Worm (Caenorhabditis elegans): ENCODE data around the gene F07G11.3.

Gene F07G11.3

DNA sequence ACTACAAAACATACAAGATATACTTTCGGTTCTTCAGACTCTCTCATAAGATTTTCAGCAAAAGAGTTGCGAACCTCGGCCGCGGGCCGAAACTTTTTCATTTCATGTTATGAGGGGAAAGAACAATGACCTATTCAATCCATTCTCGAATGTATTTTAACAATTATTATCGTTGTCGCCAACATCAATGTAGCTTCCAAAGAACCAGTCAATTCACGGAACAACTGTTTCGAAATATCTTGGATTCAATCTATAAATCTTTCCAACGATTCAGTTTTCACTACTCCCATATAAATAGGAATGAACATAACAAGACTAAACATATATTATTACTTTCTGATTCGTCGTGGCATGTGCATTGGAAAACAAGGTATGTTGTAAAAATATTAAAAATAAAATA is 8.5 kb downstream of the F07G11.3 start, which contains the start of gene F07G11.1:
F07G11.1 (plus strand) TSS at position 301 of the 400 bp plus-strand sequence.
- TF ChIP-seq ama-1 (optimal IDR thresholded peaks at IDR 0.05) = no peak
- TF ChIP-seq pqm-1 (tag; optimal IDR thresholded peaks at IDR 0.05) = no peak
- no peak for TF ChIP-seq efl-1 (optimal IDR thresholded peaks at IDR 0.05)
- TF ChIP-seq efl-1 (GFP tag; optimal IDR thresholded peaks at IDR 0.05 in 1 of 2) = peak in 1 of 2 experiments; percentile 28

- TF ChIP-seq nhr-20 (tag; optimal IDR thresholded peaks at IDR 0.05) = no peak
- TF ChIP-seq ztf-11 (tag; optimal IDR thresholded peaks at IDR 0.05) = no peak
- no peak for TF ChIP-seq pqm-1 (tag; optimal IDR thresholded peaks at IDR 0.05)
- no peak for TF ChIP-seq fkh-8 (tag; optimal IDR thresholded peaks at IDR 0.05)
- TF ChIP-seq zag-1 (tag; optimal IDR thresholded peaks at IDR 0.05) = no peak
- TF ChIP-seq efl-3 (GFP tag; optimal IDR thresholded peaks at IDR 0.05) = no peak
- no peak for TF ChIP-seq elt-2 (tag; optimal IDR thresholded peaks at IDR 0.05)
- no peak for TF ChIP-seq lin-35 (GFP tag; optimal IDR thresholded peaks at IDR 0.05)
- TF ChIP-seq egl-13 (tag; optimal IDR thresholded peaks at IDR 0.05) = no peak
- no peak for TF ChIP-seq dsc-1 (tag; optimal IDR thresholded peaks at IDR 0.05)
- TF ChIP-seq unc-98 (GFP tag; IDR thresholded peaks at IDR 0.05) = no peak
- no peak for TF ChIP-seq C16A3.4 (tag; optimal IDR thresholded peaks at IDR 0.05)
- TF ChIP-seq aha-1 (tag; optimal IDR thresholded peaks at IDR 0.05) = no peak
- TF ChIP-seq pax-3 (tag; optimal IDR thresholded peaks at IDR 0.05) = no peak
- TF ChIP-seq blmp-1 (tag; optimal IDR thresholded peaks at IDR 0.05) = no peak
- TF ChIP-seq lin-13 (GFP tag; optimal IDR thresholded peaks at IDR 0.05) = no peak
- TF ChIP-seq egl-27 (tag; optimal IDR thresholded peaks at IDR 0.05) = no peak
- no peak for TF ChIP-seq nhr-85 (tag)
- no peak for TF ChIP-seq aly-2 (tag; optimal IDR thresholded peaks at IDR 0.05)
These were observed 14.7 kb downstream of the F07G11.3 start, which contains the start of gene srx-6 for ce11 chrV:7313233-7313632. Gene srx-6, minus strand, starts transcription at chrV:7313333.

- TF ChIP-seq lin-15B (tag; optimal IDR thresholded peaks at IDR 0.05) (no peak), efl-1 (optimal IDR thresholded peaks at IDR 0.05) (no peak), efl-1 (GFP tag; optimal IDR thresholded peaks at IDR 0.05 in 1 of 2) (peak in 1 of 2 experiments; percentile 17)
These were observed 22.3 kb downstream of the F07G11.3 start, which contains the start of gene lmd-4 for ce11 chrV:7320909-7321308. Gene lmd-4, minus strand, starts transcription at chrV:7321009.

DNA sequence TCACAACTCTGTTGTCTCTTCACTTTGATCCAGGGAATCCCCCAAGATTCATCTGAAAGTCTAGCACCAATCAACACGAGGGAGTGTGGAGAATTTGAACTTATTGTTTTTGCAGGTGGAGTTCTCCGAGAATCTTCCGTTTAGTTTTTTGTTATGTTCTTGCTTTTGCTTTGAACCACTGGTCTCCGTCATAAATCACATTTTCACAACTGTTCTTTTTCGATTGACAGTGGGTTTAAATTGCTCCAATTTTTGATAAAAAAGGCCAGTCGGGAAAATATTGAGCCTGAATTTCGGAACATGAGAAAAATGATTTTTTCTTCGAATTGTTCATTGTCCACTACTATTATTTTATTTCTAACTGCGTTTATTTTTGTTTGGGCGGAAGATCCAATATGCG is 23.4 kb downstream of the F07G11.3 start, which contains the start of gene F10G2.10:
F10G2.10 (plus strand) TSS at position 301 of the 400 bp plus-strand sequence.
- TF ChIP-seq irx-1 (tag; optimal IDR thresholded peaks at IDR 0.05) = no peak
- no peak for TF ChIP-seq hpl-2 (GFP tag; optimal IDR thresholded peaks at IDR 0.05)
- TF ChIP-seq C04F5.9 (tag; optimal IDR thresholded peaks at IDR 0.05) = no peak
- no peak for TF ChIP-seq rnt-1 (tag; optimal IDR thresholded peaks at IDR 0.05)

DNA sequence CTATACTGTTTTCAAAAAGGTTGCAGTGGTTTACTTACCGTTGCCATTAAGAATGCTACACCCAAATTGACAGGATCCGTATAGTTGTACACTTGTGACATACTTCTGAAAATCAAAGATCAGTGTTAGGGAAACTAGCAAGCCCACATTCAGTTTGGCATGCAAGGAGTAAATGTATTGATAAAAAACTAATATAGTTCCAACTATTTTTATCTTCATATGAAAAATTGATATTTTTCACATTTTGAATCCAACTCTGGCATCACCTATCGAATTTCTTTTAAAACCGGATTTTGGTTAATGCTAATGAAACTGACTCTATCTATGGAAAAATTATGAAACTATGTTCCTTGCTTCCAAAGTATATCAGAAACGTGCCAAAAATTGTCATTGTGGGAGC is 26.7 kb downstream of the F07G11.3 start, which contains the start of gene srx-92:
srx-92 (minus strand) TSS at position 101 of the 400 bp plus-strand sequence.
- TF ChIP-seq nhr-11 (tag; optimal IDR thresholded peaks at IDR 0.05) = no peak
- no peak for TF ChIP-seq skn-1 (tag; optimal IDR thresholded peaks at IDR 0.05)
- no peak for TF ChIP-seq elt-3 (tag; optimal IDR thresholded peaks at IDR 0.05)
- TF ChIP-seq lin-35 (GFP tag; optimal IDR thresholded peaks at IDR 0.05) = no peak
- TF ChIP-seq ceh-8 (GFP tag; optimal IDR thresholded peaks at IDR 0.05) = no peak
- TF ChIP-seq egl-13 (tag; optimal IDR thresholded peaks at IDR 0.05) = no peak
- TF ChIP-seq nhr-12 (tag; optimal IDR thresholded peaks at IDR 0.05) = no peak
- no peak for TF ChIP-seq nhr-90 (tag; optimal IDR thresholded peaks at IDR 0.05; ENCODE audit: poor library complexity)
- TF ChIP-seq nhr-47 (tag; optimal IDR thresholded peaks at IDR 0.05) = no peak
- no peak for TF ChIP-seq unc-98 (GFP tag; IDR thresholded peaks at IDR 0.05)

DNA sequence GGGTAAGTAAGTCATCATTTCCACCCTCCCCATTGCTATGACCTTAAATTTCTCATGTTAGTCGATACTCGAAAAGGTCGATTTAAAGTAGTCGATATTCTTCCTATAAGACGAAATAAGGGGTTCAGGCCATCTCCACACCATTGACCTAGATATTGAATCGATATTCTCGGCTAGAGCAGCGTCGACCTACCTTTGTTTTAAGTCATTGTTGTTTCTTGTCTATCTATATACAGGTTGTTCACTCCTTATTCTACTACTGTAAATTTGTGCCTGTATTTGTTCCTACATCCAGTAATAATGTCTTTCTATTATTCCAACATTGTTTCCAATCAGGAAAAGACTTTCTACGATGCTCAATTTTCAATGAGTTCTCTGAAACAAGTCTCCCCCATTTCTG is 28.4 kb downstream of the F07G11.3 start, which contains the start of gene F10G2.4:
F10G2.4 (plus strand) TSS at position 301 of the 400 bp plus-strand sequence.
- TF ChIP-seq aly-2 (tag; optimal IDR thresholded peaks at IDR 0.05) (no peak), lin-14 (GFP tag; optimal IDR thresholded peaks at IDR 0.05) (no peak), efl-3 (GFP tag; optimal IDR thresholded peaks at IDR 0.05) (no peak), tlp-1 (tag; optimal IDR thresholded peaks at IDR 0.05) (no peak)

All from whole organism, L1 larva.